Worm (Caenorhabditis elegans) whole organism, L3 larva: ENCODE data around the gene C24H12.4.

ENCODE experiments used
- ceh-28 ChIP-seq: fragments of 150-350 bp; optimal IDR thresholded peaks from 2 replicates; lab custom pipeline; 2014; ENCODE audit warnings: missing biosample characterization, missing genetic modification reagents, missing genetic modification characterization
- egl-27 ChIP-seq: sonication (generic microtip); optimal IDR thresholded peaks from 4 replicates; lab custom pipeline; 2017; ENCODE audit warnings: missing biosample characterization, missing genetic modification reagents, missing genetic modification characterization
- elt-2 ChIP-seq: sonication (generic microtip); optimal IDR thresholded peaks from 2 replicates; lab custom pipeline; 2016; ENCODE audit warnings: missing genetic modification reagents, mild to moderate bottlenecking, missing genetic modification characterization, missing compliant biosample characterization
- nhr-11 ChIP-seq: fragments of 150-350 bp; optimal IDR thresholded peaks from 2 replicates; lab custom pipeline; 2014; ENCODE audit warnings: missing biosample characterization, missing genetic modification characterization
- nhr-12 ChIP-seq: fragments of 150-350 bp; optimal IDR thresholded peaks from 2 replicates; lab custom pipeline; 2014; ENCODE audit warnings: missing biosample characterization, missing genetic modification characterization
- skn-1 ChIP-seq: fragments of 150-350 bp; optimal IDR thresholded peaks from 2 replicates; lab custom pipeline; 2014; ENCODE audit warnings: missing biosample characterization, missing genetic modification characterization
- unc-62 ChIP-seq: fragments of 150-350 bp; sonication (generic microtip); optimal IDR thresholded peaks from 4 replicates; lab custom pipeline; 2014; ENCODE audit warnings: missing biosample characterization, missing genetic modification reagents, missing genetic modification characterization

- TF ChIP-seq unc-62 (GFP tag; lab: Kevin White, UChicago) (no peak), skn-1 (tag; lab: Kevin White, UChicago) (no peak), nhr-11 (tag; lab: Kevin White, UChicago) (no peak), nhr-12 (no peak), elt-2 (tag; lab: Kevin White, UChicago) (no peak), egl-27 (no peak), ceh-28 (tag; lab: Kevin White, UChicago) (no peak)
These were observed 45.3 kb downstream of the C24H12.4 start for ce11 chrII:456371-456770.
